Fruit fly (Drosophila melanogaster): ENCODE data around the gene Nrd1.

Nrd1 gene

DNA sequence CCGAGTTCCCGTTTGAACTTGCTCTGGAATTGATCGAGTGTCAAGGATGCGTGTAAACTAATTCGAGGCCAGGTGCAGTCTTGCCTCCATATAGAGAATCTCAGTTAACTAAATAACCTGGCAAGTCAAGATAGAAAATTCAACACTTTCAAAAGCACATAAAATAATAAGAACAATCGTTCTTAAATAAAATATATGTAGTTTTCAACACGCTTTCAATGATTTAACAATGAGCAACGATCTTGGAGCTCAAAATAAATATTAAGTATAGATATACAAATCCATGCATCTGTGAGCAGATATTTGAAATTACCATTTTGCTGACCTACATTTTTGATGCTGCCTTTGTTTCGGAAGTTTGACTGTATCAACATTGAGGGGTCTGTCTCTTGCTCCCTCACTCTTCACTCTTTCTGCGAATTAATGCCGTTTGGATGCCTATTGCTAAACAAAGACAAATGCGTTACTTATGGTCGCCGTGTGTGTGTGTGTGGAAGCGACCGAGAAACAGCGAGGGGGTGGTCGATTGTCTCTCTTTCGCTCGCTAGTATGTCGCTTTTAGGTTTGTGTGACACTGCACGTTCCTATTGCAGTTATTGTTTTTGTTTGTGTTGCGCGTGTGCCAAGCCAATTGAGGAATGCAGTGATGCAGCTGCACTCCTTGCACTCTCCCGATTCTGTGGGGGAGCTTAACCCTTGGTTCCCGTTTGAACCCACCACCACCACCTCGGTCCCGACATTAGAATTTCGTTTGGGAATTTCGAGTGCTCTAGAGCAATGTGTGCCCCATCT lies 48.2 kb downstream of the Nrd1 start:
- TF ChIP-seq Dll (optimal IDR thresholded peaks at IDR 0.05) = no peak

DNA sequence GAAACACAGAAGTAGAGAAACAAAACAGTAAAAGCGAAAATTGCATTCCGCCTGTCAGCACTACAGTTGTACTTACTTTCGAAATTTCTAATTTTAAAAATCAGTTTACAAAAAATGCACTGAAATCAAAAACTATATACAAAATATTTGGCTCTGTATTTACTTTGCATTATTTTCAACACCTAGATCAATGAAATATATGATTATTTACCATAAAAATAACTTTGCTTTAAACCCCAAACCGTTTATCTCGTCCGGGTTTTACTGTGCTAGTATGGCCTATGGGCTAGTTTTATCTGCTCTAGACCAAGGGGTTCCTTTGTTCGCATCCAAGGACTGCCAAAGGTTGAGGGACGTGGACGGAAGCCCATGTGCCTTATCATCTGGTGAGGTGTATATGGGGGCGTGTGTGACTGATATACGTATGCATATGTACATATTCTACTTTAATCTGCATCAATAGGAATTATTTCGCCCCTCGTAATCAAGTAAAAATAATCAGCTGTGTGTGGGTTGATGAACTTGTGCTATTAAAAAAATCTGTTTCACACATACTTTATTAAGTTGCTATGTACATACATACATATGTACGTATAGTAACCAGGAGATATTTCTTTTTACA lies 49.3 kb downstream of the Nrd1 start:
- TF ChIP-seq pan (optimal IDR thresholded peaks at IDR 0.05) = no peak
- no peak for TF ChIP-seq psq (optimal IDR thresholded peaks at IDR 0.05)
- no peak for TF ChIP-seq EcR (GFP tag; optimal IDR thresholded peaks at IDR 0.05)
- TF ChIP-seq Dll (optimal IDR thresholded peaks at IDR 0.05) = no peak
- no peak for TF ChIP-seq CG8478 (optimal IDR thresholded peaks at IDR 0.05)
- TF ChIP-seq usp (GFP tag; optimal IDR thresholded peaks at IDR 0.05) = no peak

DNA sequence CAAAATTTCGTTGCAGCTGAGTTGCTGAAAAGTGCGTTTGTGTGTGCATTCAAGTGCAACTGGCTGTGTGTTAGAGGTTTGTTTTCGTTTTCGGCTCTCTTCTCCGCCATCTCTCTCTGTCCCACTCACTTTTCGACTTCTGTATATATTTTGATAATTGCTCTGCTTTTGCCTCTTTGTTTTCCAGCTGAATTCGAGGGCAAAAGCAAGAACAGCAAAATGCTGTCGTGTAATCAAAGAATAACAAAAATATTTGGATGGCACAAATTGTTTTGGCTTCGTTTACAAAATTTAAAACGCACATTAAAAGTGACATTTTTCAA lies 50.0 kb downstream of the Nrd1 start:
- TF ChIP-seq CG8478 (optimal IDR thresholded peaks at IDR 0.05) (no peak), Dll (optimal IDR thresholded peaks at IDR 0.05) (peak; percentile 9)

DNA sequence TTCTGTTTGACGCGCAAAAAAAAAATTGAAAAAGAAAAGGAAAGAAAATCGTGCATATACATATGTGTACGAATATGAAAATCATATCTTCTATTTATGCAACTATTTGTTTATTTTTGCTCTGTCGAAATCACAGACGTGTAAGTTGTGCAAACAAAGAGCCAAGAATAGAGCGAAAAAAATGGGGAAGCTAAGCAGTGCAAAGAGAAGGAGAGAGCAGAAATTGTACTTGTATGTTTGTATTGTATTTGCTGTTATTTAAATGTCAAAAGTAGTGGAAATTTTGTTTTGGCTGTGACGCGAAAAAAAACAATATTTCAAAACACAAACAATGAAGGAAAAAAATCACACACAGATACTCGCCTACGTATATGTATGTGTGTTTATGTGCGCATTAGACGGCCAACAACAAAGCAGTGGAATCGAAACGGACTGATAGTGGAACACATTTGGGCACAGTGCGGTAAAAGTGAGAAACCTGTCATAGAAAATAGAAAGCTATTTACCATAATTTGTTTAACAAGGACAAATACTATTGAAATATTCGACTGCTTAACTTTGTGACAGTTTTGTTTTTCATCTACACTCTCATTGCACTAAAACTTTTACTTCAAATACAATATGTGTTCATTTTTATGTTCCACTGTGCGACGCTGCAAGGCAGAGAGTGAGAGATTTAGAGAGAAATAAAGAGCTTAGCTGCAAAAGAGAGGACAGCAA lies 50.5 kb downstream of the Nrd1 start:
- TF ChIP-seq CG8478 (optimal IDR thresholded peaks at IDR 0.05) (no peak), usp (GFP tag; optimal IDR thresholded peaks at IDR 0.05) (no peak), psq (optimal IDR thresholded peaks at IDR 0.05) (no peak), pan (optimal IDR thresholded peaks at IDR 0.05) (no peak), EcR (GFP tag; optimal IDR thresholded peaks at IDR 0.05) (no peak), Dll (optimal IDR thresholded peaks at IDR 0.05) (no peak)

DNA sequence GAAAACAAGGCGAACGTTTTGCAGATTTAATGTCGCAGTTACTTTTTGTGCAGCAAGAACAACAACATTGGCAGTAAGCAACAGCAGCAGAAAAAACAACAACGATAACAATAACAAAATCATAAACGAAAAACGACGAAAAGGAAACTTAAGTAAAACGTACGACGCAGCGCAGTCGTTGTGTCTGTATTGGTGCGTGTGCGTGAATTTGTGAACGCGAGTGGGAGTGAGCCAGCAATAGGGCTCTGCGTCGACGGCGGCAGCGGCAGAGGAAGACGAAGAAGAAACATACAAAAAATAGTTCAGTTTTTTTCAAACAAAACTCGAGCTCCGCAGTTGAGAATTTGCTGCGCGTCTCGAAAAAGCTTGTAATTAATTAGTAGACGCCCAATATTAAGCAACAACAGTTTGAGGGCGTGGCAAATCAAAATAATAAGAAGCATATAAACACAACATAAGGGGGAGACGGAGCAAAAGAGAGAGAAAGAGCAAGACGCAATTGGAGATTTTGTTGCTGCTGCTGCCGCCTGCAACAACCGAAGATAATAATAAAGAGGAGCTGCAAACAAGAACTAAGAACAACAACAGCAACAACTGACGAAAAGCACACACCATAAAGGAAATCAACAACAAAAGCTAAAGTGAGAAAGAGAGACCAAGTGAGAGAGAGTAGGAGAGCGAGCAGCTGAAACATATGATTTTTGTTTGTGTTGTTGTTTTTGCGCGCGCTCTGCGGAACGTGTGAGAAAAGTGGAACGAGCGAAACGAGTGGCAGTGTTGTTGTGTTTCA lies 51.3 kb downstream of the Nrd1 start:
- TF ChIP-seq pan (optimal IDR thresholded peaks at IDR 0.05) (no peak), psq (optimal IDR thresholded peaks at IDR 0.05) (no peak), CG8478 (optimal IDR thresholded peaks at IDR 0.05) (no peak), EcR (GFP tag; optimal IDR thresholded peaks at IDR 0.05) (no peak), usp (GFP tag; optimal IDR thresholded peaks at IDR 0.05) (no peak), Dll (optimal IDR thresholded peaks at IDR 0.05) (no peak)

DNA sequence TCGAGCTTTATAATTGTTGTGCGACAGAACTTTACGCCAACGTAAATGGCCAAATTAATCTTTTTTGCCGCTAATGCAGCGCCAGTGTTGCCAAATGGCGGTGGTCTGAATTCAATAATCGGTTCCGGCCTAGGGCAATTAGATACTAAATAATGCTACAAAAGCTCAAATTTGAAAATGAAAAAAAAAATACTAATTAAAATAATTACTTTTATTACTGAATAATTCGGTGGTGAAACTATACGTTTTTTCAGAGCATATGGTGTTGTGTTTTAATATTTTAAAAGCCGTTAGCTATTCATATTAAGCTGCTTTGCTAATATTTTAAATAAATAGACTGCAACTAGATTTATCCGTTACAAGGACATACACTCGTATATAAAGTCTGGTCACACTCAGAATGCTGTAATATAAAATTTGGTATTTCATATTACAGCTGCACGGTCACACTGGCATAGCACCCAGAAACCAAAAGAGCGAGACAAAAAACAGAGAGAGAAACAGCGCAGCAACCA lies 52.2 kb downstream of the Nrd1 start, which contains the start of the genes CG1578 and rudhira:
TSS of gene CG1578 (minus strand) at position 118 of the 515 bp plus-strand sequence.
TSS of gene rudhira (plus strand) at position 465 of the 515 bp plus-strand sequence.
- TF ChIP-seq Dll (optimal IDR thresholded peaks at IDR 0.05) = no peak
- no peak for TF ChIP-seq CG8478 (optimal IDR thresholded peaks at IDR 0.05)

DNA sequence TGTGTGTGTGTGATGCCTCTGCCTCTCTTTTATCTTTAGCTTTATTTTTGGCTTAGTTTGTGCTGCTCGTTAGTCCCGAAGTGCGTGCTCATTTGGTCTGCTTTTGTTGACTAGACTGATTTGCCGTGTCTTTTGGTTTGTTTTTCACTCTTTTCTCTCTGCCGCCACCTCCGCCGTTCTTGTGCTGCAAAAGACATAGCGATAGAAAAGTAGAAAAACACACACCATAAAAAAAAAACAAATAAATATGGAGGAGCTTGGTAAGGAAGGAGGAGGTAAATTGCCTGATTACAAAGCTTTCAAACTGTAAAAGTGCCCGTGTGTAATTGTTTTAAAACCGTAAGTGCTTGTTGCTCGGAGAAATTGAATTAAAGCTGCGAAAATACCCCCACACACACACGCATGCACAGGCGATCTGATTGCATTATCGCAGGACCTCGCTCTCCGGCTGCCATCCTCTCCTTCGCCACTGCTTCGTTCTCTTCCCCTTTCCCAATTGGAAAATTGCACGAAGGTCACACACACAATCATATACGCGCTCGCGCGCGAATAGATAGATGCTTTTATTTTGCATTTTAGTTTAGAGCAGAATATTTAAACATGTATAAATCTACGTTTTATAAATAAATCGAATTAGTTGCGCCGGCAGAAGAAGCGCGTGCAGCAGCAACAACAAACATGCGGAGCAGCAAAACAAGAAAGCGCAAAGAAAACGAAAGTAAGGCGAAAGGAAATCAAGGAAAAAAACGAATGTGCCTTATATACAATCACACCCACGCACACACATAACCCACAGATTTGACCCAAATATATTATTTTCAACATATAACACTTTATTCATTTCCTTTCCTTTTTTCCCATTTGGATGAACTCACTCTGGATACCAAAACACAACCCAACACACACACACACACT lies 53.1 kb downstream of the Nrd1 start:
- TF ChIP-seq EcR (GFP tag; optimal IDR thresholded peaks at IDR 0.05) (no peak), usp (GFP tag; optimal IDR thresholded peaks at IDR 0.05) (no peak), Dll (optimal IDR thresholded peaks at IDR 0.05) (no peak), pan (optimal IDR thresholded peaks at IDR 0.05) (no peak), CG8478 (optimal IDR thresholded peaks at IDR 0.05) (no peak), psq (optimal IDR thresholded peaks at IDR 0.05) (no peak)

All from whole organism.